Worm (Caenorhabditis elegans) whole organism, L4 larva: ENCODE results near the gene T28D6.5.

Experiments
- F37D6.2 ChIP-seq: sonication (generic microtip); optimal IDR thresholded peaks from 2 replicates; lab custom pipeline; 2016; ENCODE audit warnings: mild to moderate bottlenecking, missing genetic modification characterization, missing compliant biosample characterization
- F44E2.7 ChIP-seq: fragments of 200-800 bp; sonication (Bioruptor generic); IDR thresholded peaks from 2 replicates; pipeline ENCODE4 v2.1.2; 2022; ENCODE audit warnings: missing genetic modification characterization, missing compliant biosample characterization
- R02D3.7 ChIP-seq: fragments of 150-350 bp; sonication (generic microtip); optimal IDR thresholded peaks from 3 replicates; lab custom pipeline; 2014; ENCODE audit warnings: missing biosample characterization, missing genetic modification characterization
- T26A8.4 ChIP-seq: fragments of 200-800 bp; sonication (Bioruptor generic); IDR thresholded peaks from 2 replicates; pipeline ENCODE4 v1.3.6; 2022; ENCODE audit warnings: missing genetic modification characterization, missing compliant biosample characterization
- Y5F2A.4 ChIP-seq: fragments of 200-800 bp; sonication (Bioruptor generic); optimal IDR thresholded peaks from 2 replicates; lab custom pipeline; 2018; ENCODE audit warnings: mild to moderate bottlenecking, missing genetic modification characterization, missing compliant biosample characterization
- ZK337.2 ChIP-seq: fragments of 200-800 bp; sonication (Bioruptor generic); IDR thresholded peaks from 2 replicates; pipeline ENCODE4 v1.3.6; 2022; ENCODE audit warnings: missing genetic modification reagents, missing genetic modification characterization, missing compliant biosample characterization
- ZK546.5 ChIP-seq, 2 experiments: sonication (generic microtip); optimal IDR thresholded peaks; 2 replicates each; lab custom pipeline; 2017; ENCODE audit warnings: missing biosample characterization in 2 of 2, missing genetic modification characterization in 2 of 2
- aha-1 ChIP-seq: fragments of 150-350 bp; peaks from one replicate; lab custom pipeline; 2014; ENCODE audit warnings: missing biosample characterization, missing genetic modification characterization
- aly-2 ChIP-seq: sonication (generic microtip); optimal IDR thresholded peaks from 2 replicates; lab custom pipeline; 2018; ENCODE audit warnings: missing biosample characterization, missing genetic modification characterization
- ama-1 ChIP-seq: fragments of 150-350 bp; optimal IDR thresholded peaks from 2 replicates; lab custom pipeline; 2014; ENCODE audit warnings: inconsistent platforms, mixed read lengths
- arid-1 ChIP-seq: fragments of 200-800 bp; sonication (Bioruptor generic); conservative IDR thresholded peaks from 2 replicates; pipeline ENCODE4 v1.3.6; 2022; ENCODE audit warnings: missing genetic modification reagents, missing genetic modification characterization, missing compliant biosample characterization
- attf-4 ChIP-seq: sonication (generic microtip); optimal IDR thresholded peaks from 3 replicates; lab custom pipeline; 2017; ENCODE audit warnings: missing biosample characterization, missing genetic modification characterization
- ceh-28 ChIP-seq: fragments of 150-350 bp; optimal IDR thresholded peaks from 2 replicates; lab custom pipeline; 2014; ENCODE audit warnings: missing biosample characterization, missing genetic modification reagents, missing genetic modification characterization
- ceh-32 ChIP-seq: sonication (generic microtip); optimal IDR thresholded peaks from 2 replicates; lab custom pipeline; 2016; ENCODE audit warnings: mild to moderate bottlenecking, missing genetic modification characterization, missing compliant biosample characterization; ENCODE audit not compliant: poor library complexity
- ceh-62 ChIP-seq: sonication (generic microtip); optimal IDR thresholded peaks from 2 replicates; lab custom pipeline; 2017; ENCODE audit warnings: missing biosample characterization, missing genetic modification characterization
- ces-1 ChIP-seq: fragments of 150-350 bp; sonication (generic microtip); optimal IDR thresholded peaks from 4 replicates; lab custom pipeline; 2014; ENCODE audit warnings: missing biosample characterization, missing genetic modification reagents, missing genetic modification characterization
- daf-16 ChIP-seq, 3 experiments: sonication (generic microtip); optimal IDR thresholded peaks; 2 replicates each; lab custom pipeline; 2016 to 2017; ENCODE audit warnings: missing genetic modification characterization in 3 of 3, missing genetic modification reagents in 3 of 3, mild to moderate bottlenecking in 2 of 3, missing compliant biosample characterization in 2 of 3, missing biosample characterization in 1 of 3, moderate library complexity in 1 of 3
- daf-19 ChIP-seq: fragments of 200-800 bp; sonication (Bioruptor generic); conservative IDR thresholded peaks from 2 replicates; pipeline ENCODE4 v1.3.6; 2022; ENCODE audit warnings: missing genetic modification characterization, missing compliant biosample characterization
- dmd-9 ChIP-seq: fragments of 200-800 bp; sonication (Bioruptor generic); IDR thresholded peaks from 2 replicates; pipeline ENCODE4 v1.3.6; 2022; ENCODE audit warnings: missing genetic modification reagents, missing genetic modification characterization, missing compliant biosample characterization
- dpl-1 ChIP-seq: fragments of 150-350 bp; optimal IDR thresholded peaks from 2 replicates; lab custom pipeline; 2014; ENCODE audit warnings: missing biosample characterization, missing genetic modification reagents, missing genetic modification characterization
- egl-27 ChIP-seq: sonication (generic microtip); optimal IDR thresholded peaks from 3 replicates; lab custom pipeline; 2017; ENCODE audit warnings: missing biosample characterization, missing genetic modification reagents, missing genetic modification characterization
- egl-43 ChIP-seq: fragments of 200-800 bp; sonication (Bioruptor generic); IDR thresholded peaks from 2 replicates; pipeline ENCODE4 v1.3.6; 2022; ENCODE audit warnings: missing genetic modification reagents, missing genetic modification characterization, missing compliant biosample characterization
- fkh-10 ChIP-seq: fragments of 150-350 bp; optimal IDR thresholded peaks from 2 replicates; lab custom pipeline; 2014; ENCODE audit warnings: missing biosample characterization, missing genetic modification reagents, missing genetic modification characterization
- gei-8 ChIP-seq: fragments of 200-800 bp; sonication (Bioruptor generic); optimal IDR thresholded peaks from 2 replicates; lab custom pipeline; 2018; ENCODE audit warnings: mild to moderate bottlenecking, missing genetic modification characterization, missing compliant biosample characterization
- lim-7 ChIP-seq: fragments of 200-800 bp; sonication (Bioruptor generic); IDR thresholded peaks from 2 replicates; pipeline ENCODE4 v1.3.6; 2022; ENCODE audit warnings: missing genetic modification characterization, missing compliant biosample characterization
- lin-13 ChIP-seq: fragments of 150-350 bp; optimal IDR thresholded peaks from 2 replicates; lab custom pipeline; 2014; ENCODE audit warnings: missing biosample characterization, missing genetic modification reagents, missing genetic modification characterization
- lin-29 ChIP-seq: fragments of 200-800 bp; sonication (Bioruptor generic); IDR thresholded peaks from 2 replicates; pipeline ENCODE4 v1.3.6; 2022; ENCODE audit warnings: missing genetic modification reagents, missing genetic modification characterization, missing compliant biosample characterization
- lin-38 ChIP-seq: fragments of 200-800 bp; sonication (Bioruptor generic); IDR thresholded peaks from 2 replicates; pipeline ENCODE4 v1.3.6; 2022; ENCODE audit warnings: missing genetic modification reagents, missing genetic modification characterization, missing compliant biosample characterization
- lin-39 ChIP-seq: fragments of 150-350 bp; optimal IDR thresholded peaks from 2 replicates; lab custom pipeline; 2014; ENCODE audit warnings: missing biosample characterization, missing genetic modification reagents, missing genetic modification characterization
- lir-3 ChIP-seq: sonication (generic microtip); optimal IDR thresholded peaks from 2 replicates; lab custom pipeline; 2016; ENCODE audit warnings: mild to moderate bottlenecking, missing genetic modification characterization, missing compliant biosample characterization
- madf-5 ChIP-seq, 2 experiments: fragments of 200-800 bp; sonication (Bioruptor generic); IDR thresholded peaks; 2 replicates each; pipeline ENCODE4 v1.3.6; 2022; ENCODE audit warnings: missing compliant biosample characterization in 2 of 2, missing genetic modification characterization in 2 of 2
- mdl-1 ChIP-seq, 2 experiments: fragments of 150-350 bp in 1 of 2; sonication (generic microtip) in 1 of 2; optimal IDR thresholded peaks; 2 replicates each; lab custom pipeline; 2014 to 2017; ENCODE audit warnings: missing biosample characterization in 2 of 2, missing genetic modification characterization in 2 of 2
- mes-2 ChIP-seq: sonication (generic microtip); optimal IDR thresholded peaks from 2 replicates; lab custom pipeline; 2016; ENCODE audit warnings: missing genotype, mild to moderate bottlenecking, missing genetic modification characterization, missing compliant biosample characterization; ENCODE audit not compliant: poor library complexity, severe bottlenecking
- mxl-2 ChIP-seq: fragments of 200-800 bp; sonication (Bioruptor generic); conservative IDR thresholded peaks from 2 replicates; pipeline ENCODE4 v1.3.6; 2022; ENCODE audit warnings: missing genetic modification reagents, missing genetic modification characterization, missing compliant biosample characterization
- nhr-11 ChIP-seq: fragments of 150-350 bp; optimal IDR thresholded peaks from 2 replicates; lab custom pipeline; 2014; ENCODE audit warnings: missing biosample characterization, missing genetic modification characterization
- nhr-237 ChIP-seq: sonication (generic microtip); optimal IDR thresholded peaks from 2 replicates; lab custom pipeline; 2017; ENCODE audit warnings: missing biosample characterization, missing genetic modification characterization
- nhr-25 ChIP-seq: sonication (generic microtip); optimal IDR thresholded peaks from 2 replicates; lab custom pipeline; 2017; ENCODE audit warnings: missing genetic modification characterization, mild to moderate bottlenecking, missing compliant biosample characterization, antibody characterized with exemption, moderate library complexity, borderline replicate concordance; ENCODE audit not compliant: insufficient read depth
- nhr-28 ChIP-seq: fragments of 150-350 bp; optimal IDR thresholded peaks from 2 replicates; lab custom pipeline; 2014; ENCODE audit warnings: missing biosample characterization, missing genetic modification characterization
- nhr-41 ChIP-seq: fragments of 200-800 bp; sonication (Bioruptor generic); IDR thresholded peaks from 2 replicates; pipeline ENCODE4 v1.3.6; 2022; ENCODE audit warnings: missing genetic modification reagents, missing genetic modification characterization, missing compliant biosample characterization
- nhr-42 ChIP-seq: fragments of 200-800 bp; sonication (Bioruptor generic); IDR thresholded peaks from 2 replicates; pipeline ENCODE4 v1.3.6; 2022; ENCODE audit warnings: missing genetic modification characterization, missing compliant biosample characterization
- nhr-77 ChIP-seq: fragments of 150-350 bp; optimal IDR thresholded peaks from 2 replicates; lab custom pipeline; 2014; ENCODE audit warnings: missing biosample characterization, missing genetic modification characterization
- sdz-12 ChIP-seq: fragments of 200-800 bp; sonication (Bioruptor generic); optimal IDR thresholded peaks from 2 replicates; lab custom pipeline; 2018; ENCODE audit warnings: mild to moderate bottlenecking, missing genetic modification characterization, missing compliant biosample characterization
- set-16 ChIP-seq: fragments of 200-800 bp; sonication (Bioruptor generic); IDR thresholded peaks from 2 replicates; pipeline ENCODE4 v1.3.6; 2022; ENCODE audit warnings: missing genetic modification reagents, missing genetic modification characterization, missing compliant biosample characterization
- snpc-1.2 ChIP-seq: fragments of 200-800 bp; sonication (Bioruptor generic); IDR thresholded peaks from 2 replicates; pipeline ENCODE4 v1.3.6; 2022; ENCODE audit warnings: missing genetic modification reagents, missing genetic modification characterization, missing compliant biosample characterization
- tag-97 ChIP-seq: fragments of 200-800 bp; sonication (Bioruptor generic); IDR thresholded peaks from 2 replicates; pipeline ENCODE4 v1.3.6; 2022; ENCODE audit warnings: missing genetic modification characterization, missing compliant biosample characterization
- unc-39 ChIP-seq: sonication (generic microtip); optimal IDR thresholded peaks from 2 replicates; lab custom pipeline; 2017; ENCODE audit warnings: missing biosample characterization, missing genetic modification characterization
- vab-7 ChIP-seq: fragments of 200-800 bp; sonication (Bioruptor generic); IDR thresholded peaks from 2 replicates; pipeline ENCODE4 v1.3.6; 2022; ENCODE audit warnings: missing genetic modification reagents, missing genetic modification characterization, missing compliant biosample characterization
- zfp-3 ChIP-seq: fragments of 200-800 bp; sonication (Bioruptor generic); conservative IDR thresholded peaks from 2 replicates; pipeline ENCODE4 v1.3.6; 2022; ENCODE audit warnings: missing genetic modification reagents, missing genetic modification characterization, missing compliant biosample characterization
- zip-11 ChIP-seq: fragments of 200-800 bp; sonication (Bioruptor generic); IDR thresholded peaks from 2 replicates; pipeline ENCODE4 v1.3.6; 2022; ENCODE audit warnings: missing genetic modification characterization, missing compliant biosample characterization
- zip-2 ChIP-seq: fragments of 150-350 bp; optimal IDR thresholded peaks from 2 replicates; lab custom pipeline; 2014; ENCODE audit warnings: missing biosample characterization, missing genetic modification characterization
- ztf-11 ChIP-seq: fragments of 150-350 bp; optimal IDR thresholded peaks from 2 replicates; lab custom pipeline; 2014; ENCODE audit warnings: missing biosample characterization, missing genetic modification characterization
- ztf-7 ChIP-seq: fragments of 150-350 bp; optimal IDR thresholded peaks from 2 replicates; lab custom pipeline; 2014; ENCODE audit warnings: missing biosample characterization, missing genetic modification characterization

Gene T28D6.5

DNA sequence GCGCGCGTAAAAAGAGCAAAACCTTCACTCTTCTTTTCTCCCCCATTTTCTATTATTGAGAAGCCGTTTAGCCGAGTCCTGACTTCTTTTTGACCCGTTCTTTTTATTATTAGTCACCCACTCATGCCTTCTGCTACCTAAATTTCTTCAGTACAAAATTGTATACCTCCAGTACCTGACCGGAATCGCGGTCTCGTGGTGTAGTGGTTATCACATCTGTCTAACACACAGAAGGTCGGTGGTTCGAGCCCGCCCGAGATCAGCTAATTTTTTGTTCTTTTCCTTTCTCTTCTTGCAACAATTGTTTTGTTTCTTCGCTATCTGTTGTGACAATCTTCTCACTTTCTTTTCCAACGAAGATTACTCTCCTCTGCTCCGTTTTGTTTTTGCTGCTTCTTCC lies 19.4 kb downstream of the T28D6.5 start:
- TF ChIP-seq daf-19 (GFP tag; lab: Robert Waterston, UW) (no peak), vab-7 (GFP tag; lab: Robert Waterston, UW) (peak; percentile 63; the same call in 1 of the 2 replicates), ceh-28 (tag; lab: Kevin White, UChicago) (no peak), nhr-11 (tag; lab: Kevin White, UChicago) (peak; percentile 22), ZK546.5 (tag; optimal IDR thresholded peaks at IDR 0.05; lab: Kevin White, UChicago) (no peak), attf-4 (tag; lab: Kevin White, UChicago) (no peak), ces-1 (GFP tag; lab: Kevin White, UChicago) (no peak), dpl-1 (GFP tag; lab: Kevin White, UChicago) (no peak), lim-7 (GFP tag; lab: Robert Waterston, UW) (peak; percentile 83), gei-8 (GFP tag; lab: Kevin White, UChicago) (peak; percentile 21), zip-2 (no peak), aha-1 (tag; lab: Kevin White, UChicago) (peak; percentile 85), lin-29 (GFP tag; lab: Robert Waterston, UW) (no peak), madf-5 (GFP tag; IDR thresholded peaks at IDR 0.05; lab: Robert Waterston, UW) (peak in 1 of 2 experiments; percentile 57; a peak in 1 of 4 replicates), ZK337.2 (GFP tag; lab: Robert Waterston, UW) (0 out of 2 replicates have a peak, but pooled peaks have one; percentile 29), arid-1 (GFP tag; lab: Robert Waterston, UW) (peak; percentile 82), lin-39 (no peak), lin-13 (GFP tag; lab: Kevin White, UChicago) (peak; percentile 43), T26A8.4 (GFP tag; lab: Robert Waterston, UW) (no peak), ceh-62 (tag; lab: Kevin White, UChicago) (no peak), F37D6.2 (no peak), ztf-11 (no peak), ztf-7 (tag; lab: Kevin White, UChicago) (no peak), daf-16 (GFP tag; optimal IDR thresholded peaks at IDR 0.05; lab: Kevin White, UChicago) (peak; percentile 29 to 32), daf-16 (tag; optimal IDR thresholded peaks at IDR 0.05; lab: Kevin White, UChicago) (peak; percentile 29), nhr-237 (tag; lab: Kevin White, UChicago) (no peak), egl-27 (no peak), unc-39 (tag; lab: Kevin White, UChicago) (no peak), sdz-12 (GFP tag; lab: Kevin White, UChicago) (no peak), nhr-28 (peak; percentile 2), mes-2 (tag; lab: Kevin White, UChicago) (peak; percentile 76), ama-1 (no peak), R02D3.7 (no peak), mdl-1 (tag; optimal IDR thresholded peaks at IDR 0.05; lab: Kevin White, UChicago) (no peak), lir-3 (tag; lab: Kevin White, UChicago) (no peak), set-16 (GFP tag; lab: Robert Waterston, UW) (no peak), ceh-32 (tag; lab: Kevin White, UChicago) (no peak), mxl-2 (GFP tag; lab: Robert Waterston, UW) (no peak), nhr-41 (GFP tag; lab: Robert Waterston, UW) (no peak), zip-11 (GFP tag; lab: Robert Waterston, UW) (peak; percentile 70; the same call in 1 of the 2 replicates), nhr-25 (tag; lab: Kevin White, UChicago) (no peak), F44E2.7 (GFP tag; lab: Robert Waterston, UW) (no peak), aly-2 (tag; lab: Kevin White, UChicago) (no peak), egl-43 (GFP tag; lab: Robert Waterston, UW) (peak; percentile 75), Y5F2A.4 (GFP tag; lab: Kevin White, UChicago) (no peak), nhr-42 (GFP tag; lab: Robert Waterston, UW) (no peak), dmd-9 (GFP tag; lab: Robert Waterston, UW) (0 out of 2 replicates have a peak, but pooled peaks have one; percentile 34), fkh-10 (GFP tag; lab: Kevin White, UChicago) (no peak), zfp-3 (GFP tag; lab: Robert Waterston, UW) (no peak; the same call in 1 of the 2 replicates), lin-38 (GFP tag; lab: Robert Waterston, UW) (peak; percentile 59), nhr-77 (no peak), tag-97 (no peak), snpc-1.2 (GFP tag; lab: Robert Waterston, UW) (no peak)
